Fruit fly (Drosophila melanogaster) whole organism, prepupa: ENCODE data around the gene CG7841.

Experiments used
- CG11294 ChIP-seq: fragments of 200-800 bp; sonication (Bioruptor generic); IDR thresholded peaks from 2 replicates; pipeline ENCODE4 v1.3.6; 2022; ENCODE audit warnings: missing biosample characterization, missing genetic modification characterization
- CG16779 ChIP-seq: fragments of 200-800 bp; sonication (Bioruptor generic); optimal IDR thresholded peaks from 3 replicates; lab custom pipeline; 2017; ENCODE audit warnings: missing biosample characterization, mild to moderate bottlenecking, missing genetic modification characterization
- CG31627 ChIP-seq: fragments of 200-800 bp; sonication (Bioruptor generic); optimal IDR thresholded peaks from 3 replicates; lab custom pipeline; 2016; ENCODE audit warnings: missing biosample characterization, missing genetic modification characterization
- CG6792 ChIP-seq: fragments of 200-800 bp; sonication (Bioruptor generic); optimal IDR thresholded peaks from 3 replicates; lab custom pipeline; 2016; ENCODE audit warnings: missing biosample characterization, missing genetic modification characterization
- CG8319 ChIP-seq: fragments of 200-800 bp; sonication (Bioruptor generic); optimal IDR thresholded peaks from 3 replicates; lab custom pipeline; 2016; ENCODE audit warnings: missing biosample characterization, missing genetic modification characterization
- Eip93F ChIP-seq: fragments of 200-800 bp; sonication (Bioruptor generic); optimal IDR thresholded peaks from 2 replicates; lab custom pipeline; 2016; ENCODE audit warnings: missing biosample characterization, mild to moderate bottlenecking, missing genetic modification characterization
- Hr4 ChIP-seq: fragments of 200-800 bp; sonication (Bioruptor generic); optimal IDR thresholded peaks from 3 replicates; lab custom pipeline; 2016; ENCODE audit warnings: missing biosample characterization, missing genetic modification characterization
- Sox102F ChIP-seq: fragments of 200-800 bp; sonication (Bioruptor generic); optimal IDR thresholded peaks from 2 replicates; lab custom pipeline; 2016; ENCODE audit warnings: missing biosample characterization, mild to moderate bottlenecking, missing genetic modification characterization
- dac ChIP-seq: fragments of 200-800 bp; sonication (Bioruptor generic); optimal IDR thresholded peaks from 2 replicates; lab custom pipeline; 2017; ENCODE audit warnings: missing biosample characterization, mild to moderate bottlenecking, missing genetic modification characterization
- eg ChIP-seq: fragments of 200-800 bp; sonication (Bioruptor generic); IDR thresholded peaks from 3 replicates; pipeline ENCODE4 v1.3.6; 2022; ENCODE audit warnings: missing biosample characterization, missing genetic modification characterization
- esn ChIP-seq: fragments of 200-800 bp; sonication (Bioruptor generic); optimal IDR thresholded peaks from 2 replicates; lab custom pipeline; 2016; ENCODE audit warnings: missing biosample characterization, mild to moderate bottlenecking, missing genetic modification characterization, moderate library complexity
- fd85E ChIP-seq: fragments of 200-800 bp; sonication (Bioruptor generic); optimal IDR thresholded peaks from 3 replicates; lab custom pipeline; 2016; ENCODE audit warnings: missing biosample characterization, missing genetic modification characterization
- pdm3 ChIP-seq: fragments of 200-800 bp; sonication (Bioruptor generic); optimal IDR thresholded peaks from 3 replicates; lab custom pipeline; 2016; ENCODE audit warnings: missing biosample characterization, missing genetic modification characterization
- svp ChIP-seq: fragments of 200-800 bp; sonication (Bioruptor generic); peaks from one replicate; lab custom pipeline; 2016; ENCODE audit warnings: missing biosample characterization, missing genetic modification characterization

DNA sequence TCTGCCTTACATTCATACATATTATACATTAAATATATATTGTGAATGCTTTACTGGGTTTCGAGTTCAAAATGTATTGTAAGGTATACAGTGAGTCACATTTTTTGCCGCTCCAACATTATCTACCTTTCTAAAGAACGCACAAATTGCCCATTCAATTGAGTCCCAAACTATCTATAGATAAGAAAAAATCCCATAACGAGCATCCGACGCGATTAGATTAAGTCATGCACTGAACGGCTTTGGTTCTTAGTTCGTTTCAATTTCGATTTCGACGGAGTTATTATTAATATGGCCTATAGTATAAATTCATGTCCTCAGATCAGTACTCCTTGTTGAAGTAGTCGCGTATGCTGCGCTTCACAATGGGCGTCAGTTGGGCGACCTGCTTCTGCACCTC, 9.5 kb upstream of the CG7841 start:
- TF ChIP-seq pdm3 (GFP tag; lab: Kevin White, UChicago) (no peak), CG6792 (no peak), Hr4 (GFP tag; lab: Kevin White, UChicago) (no peak), eg (no peak), CG11294 (GFP tag; lab: Robert Waterston, UW) (no peak), CG31627 (GFP tag; lab: Kevin White, UChicago) (no peak), svp (no peak), fd85E (GFP tag; lab: Kevin White, UChicago) (no peak), Sox102F (GFP tag; lab: Kevin White, UChicago) (no peak), CG8319 (GFP tag; lab: Kevin White, UChicago) (no peak), CG16779 (tag; lab: Kevin White, UChicago) (no peak), Eip93F (no peak), esn (no peak), dac (GFP tag; lab: Kevin White, UChicago) (no peak)
